Worm (Caenorhabditis elegans) whole organism, L1 larva: ENCODE data around the gene clec-146.

Experiments used
- C04F5.9 ChIP-seq: sonication (generic microtip); optimal IDR thresholded peaks from 2 replicates; lab custom pipeline; 2016; ENCODE audit warnings: missing genetic modification characterization, missing compliant biosample characterization
- C16A3.4 ChIP-seq: fragments of 150-350 bp; optimal IDR thresholded peaks from 2 replicates; lab custom pipeline; 2014; ENCODE audit warnings: missing biosample characterization, missing genetic modification characterization
- C34B4.2 ChIP-seq: sonication (generic microtip); optimal IDR thresholded peaks from 2 replicates; lab custom pipeline; 2017; ENCODE audit warnings: mild to moderate bottlenecking, missing genetic modification characterization, missing compliant biosample characterization
- aha-1 ChIP-seq: fragments of 150-350 bp; optimal IDR thresholded peaks from 2 replicates; lab custom pipeline; 2014; ENCODE audit warnings: missing biosample characterization, missing genetic modification characterization
- ama-1 ChIP-seq: fragments of 150-350 bp; optimal IDR thresholded peaks from 2 replicates; lab custom pipeline; 2014
- ceh-82 ChIP-seq, 3 experiments: fragments of 150-350 bp in 1 of 3; sonication (generic microtip) in 2 of 3; optimal IDR thresholded peaks; 2 replicates each; lab custom pipeline; 2014 to 2017; ENCODE audit warnings: missing biosample characterization in 3 of 3, missing genetic modification characterization in 3 of 3
- ces-1 ChIP-seq: fragments of 150-350 bp; optimal IDR thresholded peaks from 2 replicates; lab custom pipeline; 2014; ENCODE audit warnings: missing biosample characterization, missing genetic modification reagents, missing genetic modification characterization
- dpl-1 ChIP-seq, 3 experiments: fragments of 150-350 bp in 2 of 3; sonication (generic microtip) in 1 of 3; optimal IDR thresholded peaks; 2 replicates each; lab custom pipeline; 2014 to 2017; ENCODE audit warnings: missing biosample characterization in 3 of 3, missing genetic modification characterization in 3 of 3, missing genetic modification reagents in 3 of 3
- efl-1 ChIP-seq, 4 experiments: fragments of 150-350 bp; optimal IDR thresholded peaks in 3 of 4; peaks in 1 of 4; 1 replicate in 1 of 4; 2 replicates in 3 of 4; lab custom pipeline; 2014; ENCODE audit warnings: missing biosample characterization in 2 of 4, missing genetic modification characterization in 2 of 4, missing genetic modification reagents in 2 of 4
- egl-27 ChIP-seq, 2 experiments: fragments of 150-350 bp in 1 of 2; sonication (generic microtip); optimal IDR thresholded peaks; 3 replicates each; lab custom pipeline; 2017 to 2018; ENCODE audit warnings: missing biosample characterization in 2 of 2, missing genetic modification characterization in 2 of 2, missing genetic modification reagents in 2 of 2
- elt-2 ChIP-seq: sonication (generic microtip); optimal IDR thresholded peaks from 2 replicates; lab custom pipeline; 2016; ENCODE audit warnings: missing genetic modification characterization, mild to moderate bottlenecking, inconsistent platforms, missing compliant biosample characterization, missing genetic modification reagents
- elt-3 ChIP-seq, 6 experiments: fragments of 150-350 bp in 1 of 6; sonication (generic microtip); optimal IDR thresholded peaks; 2 replicates each; lab custom pipeline; 2017 to 2018; ENCODE audit warnings: missing biosample characterization in 6 of 6, missing genetic modification characterization in 6 of 6, inconsistent platforms in 1 of 6
- fkh-10 ChIP-seq: sonication (generic microtip); optimal IDR thresholded peaks from 2 replicates; lab custom pipeline; 2017; ENCODE audit warnings: missing biosample characterization, missing genetic modification reagents, missing genetic modification characterization
- grh-1 ChIP-seq: fragments of 200-800 bp; sonication (Bioruptor generic); IDR thresholded peaks from 2 replicates; pipeline ENCODE4 v1.3.6; 2022; ENCODE audit warnings: missing genetic modification reagents, missing genetic modification characterization, missing compliant biosample characterization
- hlh-17 ChIP-seq: fragments of 200-800 bp; sonication (Bioruptor generic); optimal IDR thresholded peaks from 2 replicates; lab custom pipeline; 2018; ENCODE audit warnings: missing genetic modification characterization, mild to moderate bottlenecking, missing compliant biosample characterization, moderate library complexity, borderline replicate concordance
- hlh-4 ChIP-seq: sonication (generic microtip); optimal IDR thresholded peaks from 2 replicates; lab custom pipeline; 2016; ENCODE audit warnings: mild to moderate bottlenecking, missing genetic modification characterization, missing compliant biosample characterization
- irx-1 ChIP-seq: sonication (generic microtip); optimal IDR thresholded peaks from 2 replicates; lab custom pipeline; 2016; ENCODE audit warnings: missing genetic modification characterization, missing compliant biosample characterization
- isw-1 ChIP-seq: fragments of 200-800 bp; sonication (Bioruptor generic); IDR thresholded peaks from 2 replicates; pipeline ENCODE4 v1.3.6; 2022; ENCODE audit warnings: missing genetic modification characterization, missing compliant biosample characterization
- lin-14 ChIP-seq: fragments of 200-800 bp; sonication (Bioruptor generic); optimal IDR thresholded peaks from 2 replicates; lab custom pipeline; 2018; ENCODE audit warnings: mild to moderate bottlenecking, missing genetic modification characterization, moderate library complexity, missing compliant biosample characterization
- lin-35 ChIP-seq, 2 experiments: fragments of 150-350 bp; optimal IDR thresholded peaks; 2 replicates each; lab custom pipeline; 2014; ENCODE audit warnings: missing biosample characterization in 2 of 2, missing genetic modification characterization in 2 of 2, missing genetic modification reagents in 2 of 2
- lsy-2 ChIP-seq, 2 experiments: fragments of 150-350 bp; optimal IDR thresholded peaks; 2 replicates each; lab custom pipeline; 2014; ENCODE audit warnings: missing biosample characterization in 2 of 2, missing genetic modification characterization in 2 of 2
- mep-1 ChIP-seq: fragments of 150-350 bp; optimal IDR thresholded peaks from 2 replicates; lab custom pipeline; 2014; ENCODE audit warnings: missing biosample characterization, missing genetic modification characterization
- nhr-12 ChIP-seq: sonication (generic microtip); optimal IDR thresholded peaks from 2 replicates; lab custom pipeline; 2017; ENCODE audit warnings: missing biosample characterization, missing genetic modification characterization
- nhr-19 ChIP-seq: fragments of 200-800 bp; sonication (Bioruptor generic); conservative IDR thresholded peaks from 2 replicates; pipeline ENCODE4 v1.3.6; 2022; ENCODE audit warnings: missing genetic modification characterization, missing compliant biosample characterization
- nhr-20 ChIP-seq: sonication (generic microtip); optimal IDR thresholded peaks from 2 replicates; lab custom pipeline; 2016; ENCODE audit warnings: mild to moderate bottlenecking, missing genetic modification characterization, missing compliant biosample characterization
- nhr-28 ChIP-seq: fragments of 150-350 bp; optimal IDR thresholded peaks from 2 replicates; lab custom pipeline; 2014; ENCODE audit warnings: missing biosample characterization, missing genetic modification characterization
- nhr-47 ChIP-seq: sonication (generic microtip); optimal IDR thresholded peaks from 2 replicates; lab custom pipeline; 2016; ENCODE audit warnings: mild to moderate bottlenecking, missing genetic modification characterization, moderate library complexity, missing compliant biosample characterization
- nhr-71 ChIP-seq: sonication (generic microtip); optimal IDR thresholded peaks from 2 replicates; lab custom pipeline; 2016; ENCODE audit warnings: mild to moderate bottlenecking, missing genetic modification characterization, moderate library complexity, missing compliant biosample characterization
- nhr-76 ChIP-seq: sonication (generic microtip); optimal IDR thresholded peaks from 2 replicates; lab custom pipeline; 2017; ENCODE audit warnings: missing biosample characterization, missing genetic modification characterization
- nhr-77 ChIP-seq: fragments of 150-350 bp; optimal IDR thresholded peaks from 2 replicates; lab custom pipeline; 2014; ENCODE audit warnings: missing biosample characterization, missing genetic modification characterization
- nhr-84 ChIP-seq: sonication (generic microtip); optimal IDR thresholded peaks from 2 replicates; lab custom pipeline; 2017; ENCODE audit warnings: missing biosample characterization, missing genetic modification characterization
- nhr-85 ChIP-seq: sonication (generic microtip); peaks from one replicate; lab custom pipeline; 2016; ENCODE audit warnings: missing genetic modification characterization, inconsistent platforms, missing compliant biosample characterization
- nhr-90 ChIP-seq: sonication (generic microtip); optimal IDR thresholded peaks from 2 replicates; lab custom pipeline; 2016; ENCODE audit warnings: mild to moderate bottlenecking, missing genetic modification characterization, missing compliant biosample characterization; ENCODE audit not compliant: poor library complexity
- pag-3 ChIP-seq: sonication (generic microtip); optimal IDR thresholded peaks from 2 replicates; lab custom pipeline; 2017; ENCODE audit warnings: missing genetic modification characterization, mild to moderate bottlenecking, missing compliant biosample characterization, antibody characterized with exemption, borderline replicate concordance; ENCODE audit not compliant: insufficient read depth
- pqm-1 ChIP-seq: sonication (generic microtip); optimal IDR thresholded peaks from 3 replicates; lab custom pipeline; 2017; ENCODE audit warnings: missing biosample characterization, missing genetic modification characterization
- snpc-4 ChIP-seq: fragments of 150-350 bp; optimal IDR thresholded peaks from 2 replicates; lab custom pipeline; 2014; ENCODE audit warnings: missing biosample characterization, missing genetic modification characterization
- snu-23 ChIP-seq: sonication (generic microtip); optimal IDR thresholded peaks from 2 replicates; lab custom pipeline; 2016; ENCODE audit warnings: missing genetic modification characterization, missing compliant biosample characterization
- sptf-1 ChIP-seq: fragments of 150-350 bp; optimal IDR thresholded peaks from 2 replicates; lab custom pipeline; 2014; ENCODE audit warnings: missing biosample characterization, missing genetic modification characterization
- swsn-7 ChIP-seq: sonication (generic microtip); optimal IDR thresholded peaks from 2 replicates; lab custom pipeline; 2016; ENCODE audit warnings: missing genetic modification characterization, missing compliant biosample characterization
- tlp-1 ChIP-seq: fragments of 150-350 bp; optimal IDR thresholded peaks from 2 replicates; lab custom pipeline; 2014; ENCODE audit warnings: missing biosample characterization, missing genetic modification characterization
- unc-130 ChIP-seq: fragments of 150-350 bp; optimal IDR thresholded peaks from 2 replicates; lab custom pipeline; 2017; ENCODE audit warnings: missing biosample characterization, missing genetic modification characterization, inconsistent platforms
- unc-30 ChIP-seq: sonication (generic microtip); optimal IDR thresholded peaks from 2 replicates; lab custom pipeline; 2017; ENCODE audit warnings: missing biosample characterization, missing genetic modification characterization
- unc-86 ChIP-seq: sonication (generic microtip); optimal IDR thresholded peaks from 2 replicates; lab custom pipeline; 2016; ENCODE audit warnings: missing genetic modification characterization, missing compliant biosample characterization
- vab-15 ChIP-seq: sonication (generic microtip); optimal IDR thresholded peaks from 2 replicates; lab custom pipeline; 2017; ENCODE audit warnings: missing genotype, mild to moderate bottlenecking, missing genetic modification characterization, missing compliant biosample characterization
- ztf-11 ChIP-seq, 2 experiments: sonication (generic microtip); optimal IDR thresholded peaks; 2 replicates each; lab custom pipeline; 2016 to 2017; ENCODE audit warnings: missing genetic modification characterization in 2 of 2, missing biosample characterization in 1 of 2, missing compliant biosample characterization in 1 of 2
- ztf-4 ChIP-seq: fragments of 150-350 bp; optimal IDR thresholded peaks from 2 replicates; lab custom pipeline; 2014; ENCODE audit warnings: missing biosample characterization, missing genetic modification characterization

The clec-146 gene

ce11 chrII:13609655-13610054, 16.1 kb upstream of the clec-146 start, which contains the start of gene gst-20 (continued):
- TF ChIP-seq C04F5.9 (tag; lab: Kevin White, UChicago) = no peak
- TF ChIP-seq unc-130 (tag; lab: Kevin White, UChicago) = no peak
- peak; percentile 90 for TF ChIP-seq lin-14 (GFP tag; lab: Kevin White, UChicago)
- TF ChIP-seq irx-1 = no peak
- TF ChIP-seq efl-1 (optimal IDR thresholded peaks at IDR 0.05; lab: Kevin White, UChicago) = peak; percentile 3 to 23
- TF ChIP-seq efl-1 (GFP tag; optimal IDR thresholded peaks at IDR 0.05 in 1 of 2; lab: Kevin White, UChicago) = peak in 1 of 2 experiments; percentile 90
- peak; percentile 91 for TF ChIP-seq nhr-20
- no peak for TF ChIP-seq aha-1 (tag; lab: Kevin White, UChicago)
- TF ChIP-seq nhr-71 (tag; lab: Kevin White, UChicago) = peak; percentile 72
- no peak for TF ChIP-seq sptf-1 (tag; lab: Kevin White, UChicago)
- TF ChIP-seq isw-1 = no peak
- TF ChIP-seq elt-2 = peak; percentile 9
- peak in 1 of 2 experiments; percentile 64 for TF ChIP-seq lin-35 (GFP tag; optimal IDR thresholded peaks at IDR 0.05; lab: Kevin White, UChicago)
- peak in 2 of 3 experiments; percentile 7 to 18 for TF ChIP-seq ceh-82 (tag; optimal IDR thresholded peaks at IDR 0.05; lab: Kevin White, UChicago)
- peak; percentile 63 for TF ChIP-seq snu-23 (GFP tag; lab: Kevin White, UChicago)

ce11 chrII:13600904-13601303, 7.3 kb upstream of the clec-146 start, which contains the start of gene csp-1:
TSS of gene csp-1 (plus strand) at chrII:13601204.
- TF ChIP-seq nhr-85 (tag; lab: Kevin White, UChicago) (peak; percentile 29), grh-1 (GFP tag; lab: Robert Waterston, UW) (no peak), egl-27 (tag; optimal IDR thresholded peaks at IDR 0.05; lab: Kevin White, UChicago) (no peak), irx-1 (no peak), C34B4.2 (tag; lab: Kevin White, UChicago) (no peak), lin-35 (GFP tag; optimal IDR thresholded peaks at IDR 0.05; lab: Kevin White, UChicago) (no peak), unc-130 (tag; lab: Kevin White, UChicago) (no peak), nhr-76 (tag; lab: Kevin White, UChicago) (no peak), ztf-4 (tag; lab: Kevin White, UChicago) (no peak), nhr-28 (tag; lab: Kevin White, UChicago) (no peak), efl-1 (optimal IDR thresholded peaks at IDR 0.05; lab: Kevin White, UChicago) (no peak), efl-1 (GFP tag; optimal IDR thresholded peaks at IDR 0.05 in 1 of 2; lab: Kevin White, UChicago) (peak in 1 of 2 experiments; percentile 80), elt-3 (tag; optimal IDR thresholded peaks at IDR 0.05; lab: Kevin White, UChicago) (no peak), nhr-84 (tag; lab: Kevin White, UChicago) (no peak)

ce11 chrII:13596505-13596977, 3.0 kb upstream of the clec-146 start, which contains the start of the genes fbxc-23 and csc-1:
TSS of gene fbxc-23 (minus strand) at chrII:13596555.
TSS of gene csc-1 (plus strand) at chrII:13596955.
- peak; percentile 48 for TF ChIP-seq nhr-19
- TF ChIP-seq fkh-10 (GFP tag; lab: Kevin White, UChicago) = no peak
- peak; percentile 59 for TF ChIP-seq C16A3.4 (tag; lab: Kevin White, UChicago)
- TF ChIP-seq swsn-7 (tag; lab: Kevin White, UChicago) = peak; percentile 48
- no peak for TF ChIP-seq hlh-17 (GFP tag; lab: Kevin White, UChicago)
- TF ChIP-seq nhr-28 (tag; lab: Kevin White, UChicago) = no peak
- TF ChIP-seq irx-1 = peak; percentile 53
- no peak for TF ChIP-seq pag-3 (tag; lab: Kevin White, UChicago)
- peak; percentile 48; the same call in 1 of the 2 replicates for TF ChIP-seq grh-1 (GFP tag; lab: Robert Waterston, UW)
- peak; percentile 60 for TF ChIP-seq nhr-20
- no peak for TF ChIP-seq C34B4.2 (tag; lab: Kevin White, UChicago)
- no peak for TF ChIP-seq ama-1 (lab: Kevin White, UChicago)
- peak; percentile 97 to 99 for TF ChIP-seq lsy-2 (tag; optimal IDR thresholded peaks at IDR 0.05; lab: Kevin White, UChicago)
- peak; percentile 75 for TF ChIP-seq mep-1 (tag; lab: Kevin White, UChicago)
- no peak for TF ChIP-seq nhr-12 (tag; lab: Kevin White, UChicago)
- no peak for TF ChIP-seq unc-86
- peak; percentile 21 for TF ChIP-seq nhr-77 (tag; lab: Kevin White, UChicago)
- no peak for TF ChIP-seq hlh-4 (tag; lab: Kevin White, UChicago)
- TF ChIP-seq nhr-85 (tag; lab: Kevin White, UChicago) = peak; percentile 34
- TF ChIP-seq ces-1 (GFP tag; lab: Kevin White, UChicago) = no peak
- TF ChIP-seq pqm-1 (tag; lab: Kevin White, UChicago) = no peak
- TF ChIP-seq nhr-76 (tag; lab: Kevin White, UChicago) = no peak
- TF ChIP-seq snpc-4 = peak; percentile 60
- peak; percentile 51 for TF ChIP-seq nhr-47 (tag; lab: Kevin White, UChicago)
- TF ChIP-seq ztf-11 (tag; optimal IDR thresholded peaks at IDR 0.05; lab: Kevin White, UChicago) = no peak
- no peak for TF ChIP-seq unc-30 (tag; lab: Kevin White, UChicago)
- TF ChIP-seq nhr-90 (tag; lab: Kevin White, UChicago) = no peak
- no peak for TF ChIP-seq vab-15 (tag; lab: Kevin White, UChicago)
- TF ChIP-seq tlp-1 (tag; lab: Kevin White, UChicago) = no peak
- TF ChIP-seq ceh-82 (tag; optimal IDR thresholded peaks at IDR 0.05; lab: Kevin White, UChicago) = peak; percentile 20 to 42 (median 28)
- TF ChIP-seq dpl-1 (GFP tag; optimal IDR thresholded peaks at IDR 0.05; lab: Kevin White, UChicago) = peak; percentile 91 to 96 (median 93)
